Worm (Caenorhabditis elegans): Measurements from ENCODE around the gene gsp-2.
A peak's percentile ranks its signal among the peaks of the same experiment; 100 is the strongest.

- TF ChIP-seq hlh-30 (tag; optimal IDR thresholded peaks at IDR 0.05; ENCODE audit: insufficient read depth), result peak; percentile 57
- TF ChIP-seq lin-13 (GFP tag; optimal IDR thresholded peaks at IDR 0.05), result no peak
- TF ChIP-seq nhr-102 (tag; optimal IDR thresholded peaks at IDR 0.05), result no peak
- no peak for TF ChIP-seq cey-2 (tag; optimal IDR thresholded peaks at IDR 0.05; ENCODE audit: borderline replicate concordance, insufficient read depth)
- TF ChIP-seq F26F4.8 (GFP tag; conservative IDR thresholded peaks at IDR 0.05), result no peak
- TF ChIP-seq unc-130 (GFP tag; optimal IDR thresholded peaks at IDR 0.05), result no peak
- no peak for TF ChIP-seq pha-4 (GFP tag; IDR thresholded peaks at IDR 0.05)
- no peak for TF ChIP-seq pha-4 (tag; optimal IDR thresholded peaks at IDR 0.05)
- no peak for TF ChIP-seq lim-7 (GFP tag; IDR thresholded peaks at IDR 0.05)
- no peak for TF ChIP-seq nhr-237 (tag; optimal IDR thresholded peaks at IDR 0.05)
These were observed 30.8 kb upstream of the gsp-2 start for ce11 chrIII:7305649-7305977.

Data from whole organism, L4 larva.